Fruit fly (Drosophila melanogaster) whole organism, prepupa: ENCODE data around the gene CG10137.

ENCODE experiments used
- CG10669 ChIP-seq: fragments of 200-800 bp; sonication (Bioruptor generic); optimal IDR thresholded peaks from 3 replicates; lab custom pipeline; 2018; ENCODE audit warnings: missing biosample characterization, mild to moderate bottlenecking, missing genetic modification characterization, moderate library complexity
- CG11762 ChIP-seq: fragments of 200-800 bp; sonication (Bioruptor generic); optimal IDR thresholded peaks from 3 replicates; lab custom pipeline; 2016; ENCODE audit warnings: missing biosample characterization, missing genetic modification characterization; ENCODE audit not compliant: insufficient read depth
- CG3919 ChIP-seq: fragments of 200-800 bp; sonication (Bioruptor generic); optimal IDR thresholded peaks from 3 replicates; lab custom pipeline; 2016; ENCODE audit warnings: missing biosample characterization, missing genetic modification characterization
- CG6163 ChIP-seq: fragments of 200-800 bp; sonication (Bioruptor generic); IDR thresholded peaks from 3 replicates; pipeline ENCODE4 v1.3.6; 2022; ENCODE audit warnings: missing biosample characterization, missing genetic modification characterization
- CG6808 ChIP-seq: fragments of 200-800 bp; sonication (Bioruptor generic); optimal IDR thresholded peaks from 3 replicates; lab custom pipeline; 2017; ENCODE audit warnings: missing biosample characterization, missing genetic modification characterization, mild to moderate bottlenecking, moderate library complexity, missing genetic modification reagents
- CG7368 ChIP-seq: fragments of 200-800 bp; sonication (Bioruptor generic); optimal IDR thresholded peaks from 3 replicates; lab custom pipeline; 2016; ENCODE audit warnings: missing biosample characterization, missing genetic modification characterization
- CG8119 ChIP-seq: fragments of 200-800 bp; sonication (Bioruptor generic); IDR thresholded peaks from 3 replicates; pipeline ENCODE4 v1.3.6; 2022; ENCODE audit warnings: missing biosample characterization, missing genetic modification characterization
- CG8632 ChIP-seq: fragments of 200-800 bp; sonication (Bioruptor generic); optimal IDR thresholded peaks from 3 replicates; lab custom pipeline; 2016; ENCODE audit warnings: missing biosample characterization, missing genetic modification characterization
- CG9139 ChIP-seq: fragments of 200-800 bp; sonication (Bioruptor generic); optimal IDR thresholded peaks from 3 replicates; lab custom pipeline; 2017; ENCODE audit warnings: missing biosample characterization, mild to moderate bottlenecking, missing genetic modification characterization
- Eip75B ChIP-seq: fragments of 200-800 bp; sonication (Bioruptor generic); optimal IDR thresholded peaks from 3 replicates; lab custom pipeline; 2016; ENCODE audit warnings: missing biosample characterization, missing genetic modification characterization
- Ets96B ChIP-seq: fragments of 200-800 bp; optimal IDR thresholded peaks from 2 replicates; lab custom pipeline; 2019; ENCODE audit warnings: missing biosample characterization, mild to moderate bottlenecking, missing genetic modification characterization, moderate library complexity
- Hr39 ChIP-seq: fragments of 200-800 bp; sonication (Bioruptor generic); optimal IDR thresholded peaks from 2 replicates; lab custom pipeline; 2016; ENCODE audit warnings: missing biosample characterization, missing genetic modification characterization
- Met ChIP-seq: fragments of 200-800 bp; sonication (Bioruptor generic); optimal IDR thresholded peaks from 3 replicates; lab custom pipeline; 2016; ENCODE audit warnings: missing biosample characterization, missing genetic modification characterization
- OdsH ChIP-seq: fragments of 200-800 bp; sonication (Bioruptor generic); optimal IDR thresholded peaks from 3 replicates; lab custom pipeline; 2016; ENCODE audit warnings: missing biosample characterization, missing genetic modification characterization
- acj6 ChIP-seq: fragments of 200-800 bp; sonication (Bioruptor generic); optimal IDR thresholded peaks from 3 replicates; lab custom pipeline; 2016; ENCODE audit warnings: missing biosample characterization, missing genetic modification characterization
- pdm3 ChIP-seq: fragments of 200-800 bp; sonication (Bioruptor generic); optimal IDR thresholded peaks from 3 replicates; lab custom pipeline; 2016; ENCODE audit warnings: missing biosample characterization, missing genetic modification characterization
- spab ChIP-seq: fragments of 200-800 bp; sonication (Bioruptor generic); optimal IDR thresholded peaks from 2 replicates; lab custom pipeline; 2017; ENCODE audit warnings: missing biosample characterization, mild to moderate bottlenecking, missing genetic modification characterization, missing genetic modification reagents
- ss ChIP-seq, 2 experiments: fragments of 200-800 bp; sonication (Bioruptor generic); optimal IDR thresholded peaks; 2 replicates in 1 of 2; 3 replicates in 1 of 2; lab custom pipeline; 2017 to 2018; ENCODE audit warnings: mild to moderate bottlenecking in 2 of 2, missing biosample characterization in 2 of 2, missing genetic modification characterization in 2 of 2, moderate library complexity in 1 of 2
- topi ChIP-seq: fragments of 200-800 bp; sonication (Bioruptor generic); optimal IDR thresholded peaks from 3 replicates; lab custom pipeline; 2016; ENCODE audit warnings: missing biosample characterization, missing genetic modification characterization

CG10137 gene

dm6 chr2L:19582185-19582584, 55.7 kb downstream of the CG10137 start, which contains the start of gene Hakai (continued):
- TF ChIP-seq Eip75B (GFP tag; lab: Kevin White, UChicago) = peak; percentile 40
- peak; percentile 50 for TF ChIP-seq OdsH
- TF ChIP-seq CG11762 (GFP tag; lab: Kevin White, UChicago) = no peak
- TF ChIP-seq CG8119 = no peak; the same call in 2 of the 3 replicates
- peak; percentile 12 for TF ChIP-seq Ets96B
- TF ChIP-seq CG6808 (GFP tag; lab: Kevin White, UChicago) = no peak
- TF ChIP-seq ss (GFP tag; optimal IDR thresholded peaks at IDR 0.05; lab: Kevin White, UChicago) = peak in 1 of 2 experiments; percentile 29
- TF ChIP-seq CG10669 (GFP tag; lab: Kevin White, UChicago) = no peak
- TF ChIP-seq pdm3 (GFP tag; lab: Kevin White, UChicago) = peak; percentile 29
- no peak for TF ChIP-seq CG9139
- no peak for TF ChIP-seq CG8632 (GFP tag; lab: Kevin White, UChicago)
- no peak for TF ChIP-seq spab (GFP tag; lab: Kevin White, UChicago)
- TF ChIP-seq acj6 (GFP tag; lab: Kevin White, UChicago) = peak; percentile 30
- TF ChIP-seq CG3919 (GFP tag; lab: Kevin White, UChicago) = peak; percentile 74
- TF ChIP-seq Hr39 = peak; percentile 55
- peak; percentile 53 for TF ChIP-seq topi (GFP tag; lab: Kevin White, UChicago)
- peak; percentile 46 for TF ChIP-seq Met (GFP tag; lab: Kevin White, UChicago)
- peak; percentile 37 for TF ChIP-seq CG7368 (GFP tag; lab: Kevin White, UChicago)
- peak; percentile 67; the same call in 1 of the 3 replicates for TF ChIP-seq CG6163
